Worm (Caenorhabditis elegans): ENCODE results near the gene idpb-5.

idpb-5 gene

ce11 chrV:11839220-11839619, at the start of gene idpb-5:
TSS of gene idpb-5 (plus strand) at chrV:11839520.
- TF ChIP-seq ama-1 (optimal IDR thresholded peaks at IDR 0.05) = no peak
- no peak for TF ChIP-seq tbx-11 (GFP tag; IDR thresholded peaks at IDR 0.05)
- no peak for TF ChIP-seq hmbx-1 (tag; optimal IDR thresholded peaks at IDR 0.05)
- no peak for TF ChIP-seq ceh-13 (GFP tag; optimal IDR thresholded peaks at IDR 0.05)
- no peak for TF ChIP-seq hnd-1 (tag; optimal IDR thresholded peaks at IDR 0.05)
- no peak for TF ChIP-seq scrt-1 (GFP tag; IDR thresholded peaks at IDR 0.05)
- TF ChIP-seq tbx-37 (GFP tag; conservative IDR thresholded peaks at IDR 0.05) = no peak
- no peak for TF ChIP-seq ceh-36 (tag; optimal IDR thresholded peaks at IDR 0.05)
- TF ChIP-seq tra-4 (tag; optimal IDR thresholded peaks at IDR 0.05) = no peak
- no peak for TF ChIP-seq aly-1 (tag; optimal IDR thresholded peaks at IDR 0.05)
- no peak for TF ChIP-seq sea-1 (GFP tag; conservative IDR thresholded peaks at IDR 0.05)
- TF ChIP-seq hmg-4 (GFP tag; optimal IDR thresholded peaks at IDR 0.05) = no peak
- no peak for TF ChIP-seq pes-1 (GFP tag; IDR thresholded peaks at IDR 0.05)
- no peak for TF ChIP-seq F13C5.2 (tag; optimal IDR thresholded peaks at IDR 0.05)
- TF ChIP-seq B0310.2 (tag; optimal IDR thresholded peaks at IDR 0.05) = no peak
- no peak for TF ChIP-seq flt-1 (GFP tag; IDR thresholded peaks at IDR 0.05)
- TF ChIP-seq ets-7 (tag; optimal IDR thresholded peaks at IDR 0.05) = no peak

ce11 chrV:11794172-11794571, 45.1 kb upstream of the idpb-5 start:
- TF ChIP-seq flt-1 (GFP tag; IDR thresholded peaks at IDR 0.05) (no peak), tra-4 (tag; optimal IDR thresholded peaks at IDR 0.05) (no peak), sea-1 (GFP tag; conservative IDR thresholded peaks at IDR 0.05) (no peak), ceh-36 (tag; optimal IDR thresholded peaks at IDR 0.05) (no peak), F13C5.2 (tag; optimal IDR thresholded peaks at IDR 0.05) (no peak), scrt-1 (GFP tag; IDR thresholded peaks at IDR 0.05) (no peak), ets-7 (tag; optimal IDR thresholded peaks at IDR 0.05) (no peak), B0310.2 (tag; optimal IDR thresholded peaks at IDR 0.05) (no peak), tbx-37 (GFP tag; conservative IDR thresholded peaks at IDR 0.05) (no peak), hmbx-1 (tag; optimal IDR thresholded peaks at IDR 0.05) (no peak), hmg-4 (GFP tag; optimal IDR thresholded peaks at IDR 0.05) (no peak), aly-1 (tag; optimal IDR thresholded peaks at IDR 0.05) (no peak), hnd-1 (tag; optimal IDR thresholded peaks at IDR 0.05) (no peak)

ce11 chrV:11795352-11795751, 44.0 kb upstream of the idpb-5 start:
- TF ChIP-seq flt-1 (GFP tag; IDR thresholded peaks at IDR 0.05) (no peak), F13C5.2 (tag; optimal IDR thresholded peaks at IDR 0.05) (no peak), hmbx-1 (tag; optimal IDR thresholded peaks at IDR 0.05) (no peak), tra-4 (tag; optimal IDR thresholded peaks at IDR 0.05) (no peak), B0310.2 (tag; optimal IDR thresholded peaks at IDR 0.05) (no peak), aly-1 (tag; optimal IDR thresholded peaks at IDR 0.05) (no peak), hmg-4 (GFP tag; optimal IDR thresholded peaks at IDR 0.05) (no peak), pes-1 (GFP tag; IDR thresholded peaks at IDR 0.05) (no peak), sea-1 (GFP tag; conservative IDR thresholded peaks at IDR 0.05) (no peak), tbx-37 (GFP tag; conservative IDR thresholded peaks at IDR 0.05) (no peak), tbx-11 (GFP tag; IDR thresholded peaks at IDR 0.05) (no peak), ceh-36 (tag; optimal IDR thresholded peaks at IDR 0.05) (no peak), ets-7 (tag; optimal IDR thresholded peaks at IDR 0.05) (no peak), ama-1 (optimal IDR thresholded peaks at IDR 0.05) (no peak), hnd-1 (tag; optimal IDR thresholded peaks at IDR 0.05) (no peak), scrt-1 (GFP tag; IDR thresholded peaks at IDR 0.05) (no peak), ceh-13 (GFP tag; optimal IDR thresholded peaks at IDR 0.05) (no peak)

DNA sequence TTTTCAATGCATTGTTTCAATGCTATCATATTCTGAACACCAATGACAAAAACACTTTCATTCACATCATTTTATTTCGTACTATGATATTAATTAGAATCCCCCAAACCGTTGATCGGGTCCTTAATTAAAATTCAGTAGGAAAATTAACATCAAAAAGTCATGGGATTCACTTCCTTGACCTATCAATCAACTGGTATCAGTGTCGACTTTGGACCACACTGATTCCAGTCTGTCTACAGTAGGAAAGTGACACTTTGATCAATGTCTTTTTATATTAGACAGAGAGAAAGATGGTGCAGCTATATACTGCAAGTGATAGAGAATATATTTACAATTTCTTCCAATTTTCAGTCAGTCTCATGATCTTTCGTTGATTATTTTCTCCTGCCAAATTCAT, 43.0 kb upstream of the idpb-5 start:
- no peak for TF ChIP-seq ets-7 (tag; optimal IDR thresholded peaks at IDR 0.05)
- TF ChIP-seq hnd-1 (tag; optimal IDR thresholded peaks at IDR 0.05) = no peak
- no peak for TF ChIP-seq sea-1 (GFP tag; conservative IDR thresholded peaks at IDR 0.05)
- TF ChIP-seq tra-4 (tag; optimal IDR thresholded peaks at IDR 0.05) = no peak
- no peak for TF ChIP-seq scrt-1 (GFP tag; IDR thresholded peaks at IDR 0.05)
- TF ChIP-seq ama-1 (optimal IDR thresholded peaks at IDR 0.05) = no peak
- no peak for TF ChIP-seq flt-1 (GFP tag; IDR thresholded peaks at IDR 0.05)
- no peak for TF ChIP-seq hmg-4 (GFP tag; optimal IDR thresholded peaks at IDR 0.05)
- no peak for TF ChIP-seq ceh-13 (GFP tag; optimal IDR thresholded peaks at IDR 0.05)

- TF ChIP-seq sea-1 (GFP tag; conservative IDR thresholded peaks at IDR 0.05) (no peak), hmbx-1 (tag; optimal IDR thresholded peaks at IDR 0.05) (no peak), ets-7 (tag; optimal IDR thresholded peaks at IDR 0.05) (no peak), tbx-11 (GFP tag; IDR thresholded peaks at IDR 0.05) (no peak), hnd-1 (tag; optimal IDR thresholded peaks at IDR 0.05) (no peak), scrt-1 (GFP tag; IDR thresholded peaks at IDR 0.05) (no peak), tra-4 (tag; optimal IDR thresholded peaks at IDR 0.05) (no peak), aly-1 (tag; optimal IDR thresholded peaks at IDR 0.05) (no peak), tbx-37 (GFP tag; conservative IDR thresholded peaks at IDR 0.05) (no peak), pes-1 (GFP tag; IDR thresholded peaks at IDR 0.05) (no peak), B0310.2 (tag; optimal IDR thresholded peaks at IDR 0.05) (no peak), ceh-13 (GFP tag; optimal IDR thresholded peaks at IDR 0.05) (no peak), ceh-36 (tag; optimal IDR thresholded peaks at IDR 0.05) (no peak), hmg-4 (GFP tag; optimal IDR thresholded peaks at IDR 0.05) (no peak), ama-1 (optimal IDR thresholded peaks at IDR 0.05) (no peak), flt-1 (GFP tag; IDR thresholded peaks at IDR 0.05) (no peak), F13C5.2 (tag; optimal IDR thresholded peaks at IDR 0.05) (no peak)
Observed at ce11 chrV:11797272-11797855, 42.0 kb upstream of the idpb-5 start.

DNA sequence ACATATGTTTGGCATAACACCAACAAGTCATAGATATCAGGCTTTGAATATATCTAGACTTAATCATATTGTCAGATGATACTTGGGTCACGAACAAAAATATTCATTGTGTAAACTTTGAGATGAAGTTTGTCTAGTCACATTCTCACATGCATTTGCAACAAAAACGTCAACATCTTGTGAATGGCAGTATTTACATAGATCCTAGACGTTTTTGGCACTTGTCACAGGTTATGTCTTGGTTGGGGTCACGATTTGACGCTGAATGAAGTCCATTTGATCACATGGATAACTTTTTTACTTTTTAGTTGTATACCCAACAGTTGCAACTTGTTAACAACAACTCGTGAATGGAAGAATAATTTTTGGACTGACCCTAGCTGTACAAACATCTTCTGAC, 41.0 kb upstream of the idpb-5 start:
- TF ChIP-seq tra-4 (tag; optimal IDR thresholded peaks at IDR 0.05) (no peak), scrt-1 (GFP tag; IDR thresholded peaks at IDR 0.05) (no peak), F13C5.2 (tag; optimal IDR thresholded peaks at IDR 0.05) (no peak), hnd-1 (tag; optimal IDR thresholded peaks at IDR 0.05) (no peak), hmbx-1 (tag; optimal IDR thresholded peaks at IDR 0.05) (no peak), pes-1 (GFP tag; IDR thresholded peaks at IDR 0.05) (no peak), ets-7 (tag; optimal IDR thresholded peaks at IDR 0.05) (no peak), tbx-37 (GFP tag; conservative IDR thresholded peaks at IDR 0.05) (no peak), sea-1 (GFP tag; conservative IDR thresholded peaks at IDR 0.05) (no peak), hmg-4 (GFP tag; optimal IDR thresholded peaks at IDR 0.05) (no peak), ceh-13 (GFP tag; optimal IDR thresholded peaks at IDR 0.05) (no peak), ama-1 (optimal IDR thresholded peaks at IDR 0.05) (no peak), aly-1 (tag; optimal IDR thresholded peaks at IDR 0.05) (no peak), tbx-11 (GFP tag; IDR thresholded peaks at IDR 0.05) (no peak), flt-1 (GFP tag; IDR thresholded peaks at IDR 0.05) (no peak), ceh-36 (tag; optimal IDR thresholded peaks at IDR 0.05) (no peak), B0310.2 (tag; optimal IDR thresholded peaks at IDR 0.05) (no peak)

All from whole organism, early embryonic.